Worm (Caenorhabditis elegans) whole organism, L2 larva: Measurements from ENCODE around the gene otpl-3.
A peak's percentile ranks its signal among the peaks of the same experiment; 100 is the strongest.

Source experiments
- C34F6.9 ChIP-seq: fragments of 150-350 bp; optimal IDR thresholded peaks from 2 replicates; lab custom pipeline; 2014; ENCODE audit warnings: missing biosample characterization, missing genetic modification characterization
- F13H6.1 ChIP-seq: sonication (generic microtip); optimal IDR thresholded peaks from 2 replicates; lab custom pipeline; 2016; ENCODE audit warnings: missing genetic modification characterization, missing compliant biosample characterization
- R02D3.7 ChIP-seq: fragments of 150-350 bp; optimal IDR thresholded peaks from 2 replicates; lab custom pipeline; 2014; ENCODE audit warnings: missing biosample characterization, missing genetic modification characterization
- Y55F3AM.14 ChIP-seq: fragments of 200-800 bp; sonication (Bioruptor generic); optimal IDR thresholded peaks from 2 replicates; lab custom pipeline; 2018; ENCODE audit warnings: mild to moderate bottlenecking, missing genetic modification characterization, missing compliant biosample characterization
- ZK546.5 ChIP-seq: sonication (generic microtip); optimal IDR thresholded peaks from 2 replicates; lab custom pipeline; 2017; ENCODE audit warnings: missing biosample characterization, missing genetic modification characterization
- aly-2 ChIP-seq: fragments of 150-350 bp; optimal IDR thresholded peaks from 2 replicates; lab custom pipeline; 2014; ENCODE audit warnings: missing biosample characterization, missing genetic modification characterization
- ama-1 ChIP-seq: fragments of 150-350 bp; optimal IDR thresholded peaks from 2 replicates; lab custom pipeline; 2018; ENCODE audit warnings: inconsistent platforms
- blmp-1 ChIP-seq: sonication (generic microtip); optimal IDR thresholded peaks from 2 replicates; lab custom pipeline; 2017; ENCODE audit warnings: missing genetic modification characterization, mild to moderate bottlenecking, missing compliant biosample characterization, antibody characterized with exemption, moderate library complexity; ENCODE audit not compliant: insufficient read depth
- ceh-16 ChIP-seq: fragments of 150-350 bp; optimal IDR thresholded peaks from 2 replicates; lab custom pipeline; 2014; ENCODE audit warnings: missing biosample characterization, missing genetic modification characterization
- ceh-82 ChIP-seq: fragments of 150-350 bp; optimal IDR thresholded peaks from 2 replicates; lab custom pipeline; 2014; ENCODE audit warnings: missing biosample characterization, missing genetic modification characterization
- crh-2 ChIP-seq: sonication (generic microtip); optimal IDR thresholded peaks from 2 replicates; lab custom pipeline; 2017; ENCODE audit warnings: missing biosample characterization, missing genetic modification characterization
- dmd-4 ChIP-seq: sonication (generic microtip); optimal IDR thresholded peaks from 2 replicates; lab custom pipeline; 2017; ENCODE audit warnings: missing biosample characterization, missing genetic modification characterization
- egl-27 ChIP-seq: sonication (generic microtip); optimal IDR thresholded peaks from 3 replicates; lab custom pipeline; 2017; ENCODE audit warnings: missing biosample characterization, missing genetic modification reagents, missing genetic modification characterization
- elt-1 ChIP-seq: fragments of 150-350 bp; optimal IDR thresholded peaks from 2 replicates; lab custom pipeline; 2014; ENCODE audit warnings: missing biosample characterization, missing genetic modification characterization
- elt-3 ChIP-seq: sonication (generic microtip); optimal IDR thresholded peaks from 2 replicates; lab custom pipeline; 2017; ENCODE audit warnings: missing biosample characterization, missing genetic modification characterization
- fos-1 ChIP-seq: fragments of 150-350 bp; optimal IDR thresholded peaks from 2 replicates; lab custom pipeline; 2014; ENCODE audit warnings: missing biosample characterization, missing genetic modification characterization
- gmeb-1 ChIP-seq: fragments of 150-350 bp; optimal IDR thresholded peaks from 2 replicates; lab custom pipeline; 2014; ENCODE audit warnings: missing biosample characterization, missing genetic modification characterization
- lin-13 ChIP-seq: fragments of 150-350 bp; optimal IDR thresholded peaks from 2 replicates; lab custom pipeline; 2014; ENCODE audit warnings: missing biosample characterization, missing genetic modification reagents, missing genetic modification characterization
- lin-39 ChIP-seq: fragments of 150-350 bp; optimal IDR thresholded peaks from 2 replicates; lab custom pipeline; 2014; ENCODE audit warnings: missing biosample characterization, missing genetic modification reagents, missing genetic modification characterization
- lsy-2 ChIP-seq, 2 experiments: fragments of 150-350 bp in 1 of 2; sonication (generic microtip) in 1 of 2; optimal IDR thresholded peaks; 2 replicates each; lab custom pipeline; 2014 to 2017; ENCODE audit warnings: missing biosample characterization in 2 of 2, missing genetic modification characterization in 2 of 2
- mab-5 ChIP-seq: fragments of 150-350 bp; optimal IDR thresholded peaks from 2 replicates; lab custom pipeline; 2014; ENCODE audit warnings: missing biosample characterization, missing genetic modification characterization
- mbf-1 ChIP-seq: sonication (generic microtip); optimal IDR thresholded peaks from 2 replicates; lab custom pipeline; 2017; ENCODE audit warnings: missing biosample characterization, missing genetic modification characterization
- mdl-1 ChIP-seq, 2 experiments: fragments of 150-350 bp in 1 of 2; sonication (generic microtip) in 1 of 2; optimal IDR thresholded peaks; 2 replicates each; lab custom pipeline; 2017; ENCODE audit warnings: missing biosample characterization in 2 of 2, missing genetic modification characterization in 2 of 2
- nhr-10 ChIP-seq: sonication (generic microtip); optimal IDR thresholded peaks from 2 replicates; lab custom pipeline; 2017; ENCODE audit warnings: missing biosample characterization, missing genetic modification characterization
- nhr-11 ChIP-seq: fragments of 150-350 bp; optimal IDR thresholded peaks from 2 replicates; lab custom pipeline; 2014; ENCODE audit warnings: missing biosample characterization, missing genetic modification characterization
- nhr-12 ChIP-seq: fragments of 150-350 bp; optimal IDR thresholded peaks from 2 replicates; lab custom pipeline; 2014; ENCODE audit warnings: missing biosample characterization, missing genetic modification characterization
- nhr-129 ChIP-seq: fragments of 150-350 bp; optimal IDR thresholded peaks from 2 replicates; lab custom pipeline; 2014; ENCODE audit warnings: missing biosample characterization, missing genetic modification characterization
- nhr-21 ChIP-seq: fragments of 150-350 bp; optimal IDR thresholded peaks from 2 replicates; lab custom pipeline; 2014; ENCODE audit warnings: missing biosample characterization, missing genetic modification characterization
- nhr-23 ChIP-seq: fragments of 150-350 bp; optimal IDR thresholded peaks from 2 replicates; lab custom pipeline; 2014; ENCODE audit warnings: missing biosample characterization, missing genetic modification reagents, missing genetic modification characterization
- nhr-237 ChIP-seq: fragments of 150-350 bp; optimal IDR thresholded peaks from 2 replicates; lab custom pipeline; 2014; ENCODE audit warnings: missing biosample characterization, missing genetic modification characterization
- nhr-25 ChIP-seq: fragments of 150-350 bp; sonication (generic microtip); optimal IDR thresholded peaks from 3 replicates; lab custom pipeline; 2014; ENCODE audit warnings: missing biosample characterization, missing genetic modification characterization
- nhr-6 ChIP-seq: fragments of 150-350 bp; optimal IDR thresholded peaks from 2 replicates; lab custom pipeline; 2014; ENCODE audit warnings: missing biosample characterization, missing genetic modification characterization
- nhr-77 ChIP-seq: fragments of 150-350 bp; optimal IDR thresholded peaks from 2 replicates; lab custom pipeline; 2014; ENCODE audit warnings: missing biosample characterization, missing genetic modification characterization
- peb-1 ChIP-seq: fragments of 150-350 bp; optimal IDR thresholded peaks from 2 replicates; lab custom pipeline; 2014; ENCODE audit warnings: missing biosample characterization, missing genetic modification characterization
- sem-4 ChIP-seq: fragments of 150-350 bp; optimal IDR thresholded peaks from 2 replicates; lab custom pipeline; 2014; ENCODE audit warnings: missing biosample characterization, missing genetic modification reagents, missing genetic modification characterization
- sma-3 ChIP-seq: sonication (generic microtip); optimal IDR thresholded peaks from 2 replicates; lab custom pipeline; 2016; ENCODE audit warnings: missing genetic modification reagents, missing genetic modification characterization, missing compliant biosample characterization
- sma-9 ChIP-seq, 2 experiments: fragments of 150-350 bp in 1 of 2; sonication (generic microtip) in 1 of 2; optimal IDR thresholded peaks; 2 replicates each; lab custom pipeline; 2014 to 2016; ENCODE audit warnings: missing genetic modification characterization in 2 of 2, mild to moderate bottlenecking in 1 of 2, missing biosample characterization in 1 of 2, missing compliant biosample characterization in 1 of 2, missing genetic modification reagents in 1 of 2, moderate library complexity in 1 of 2
- unc-39 ChIP-seq: fragments of 150-350 bp; optimal IDR thresholded peaks from 2 replicates; lab custom pipeline; 2014; ENCODE audit warnings: missing biosample characterization, missing genetic modification characterization
- unc-55 ChIP-seq: fragments of 150-350 bp; sonication (generic microtip); optimal IDR thresholded peaks from 3 replicates; lab custom pipeline; 2014; ENCODE audit warnings: missing biosample characterization, missing genetic modification reagents, missing genetic modification characterization
- unc-62 ChIP-seq: fragments of 150-350 bp; optimal IDR thresholded peaks from 2 replicates; lab custom pipeline; 2014; ENCODE audit warnings: missing biosample characterization, missing genetic modification reagents, missing genetic modification characterization
- zag-1 ChIP-seq: fragments of 150-350 bp; optimal IDR thresholded peaks from 2 replicates; lab custom pipeline; 2014; ENCODE audit warnings: missing biosample characterization, missing genetic modification characterization
- ztf-1 ChIP-seq: fragments of 200-800 bp; sonication (Bioruptor generic); conservative IDR thresholded peaks from 2 replicates; pipeline ENCODE4 v1.3.6; 2022; ENCODE audit warnings: missing genetic modification characterization, missing compliant biosample characterization
- ztf-11 ChIP-seq: sonication (generic microtip); optimal IDR thresholded peaks from 2 replicates; lab custom pipeline; 2017; ENCODE audit warnings: missing biosample characterization, missing genetic modification characterization
- ztf-4 ChIP-seq: fragments of 150-350 bp; optimal IDR thresholded peaks from 2 replicates; lab custom pipeline; 2014; ENCODE audit warnings: missing biosample characterization, missing genetic modification characterization

otpl-3 gene

DNA sequence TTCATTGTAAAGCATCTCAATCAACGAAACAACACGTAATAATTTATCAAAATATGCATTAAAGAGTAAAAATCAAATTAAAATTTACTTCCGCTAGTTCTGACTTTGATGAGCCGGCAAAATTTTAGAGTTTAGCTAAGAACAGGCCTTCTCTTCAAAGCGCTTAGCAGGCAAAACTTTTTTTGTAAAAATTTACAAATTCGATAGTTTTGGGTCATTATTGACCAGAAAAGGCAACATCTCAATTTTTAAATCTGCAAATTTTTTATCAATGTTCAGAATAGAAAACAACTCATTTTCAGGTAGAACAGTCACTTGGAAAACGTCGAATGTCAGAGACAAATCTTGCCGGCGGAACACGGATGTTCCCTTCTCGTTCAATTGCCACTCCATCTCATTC is 13.2 kb upstream of the otpl-3 start:
- TF ChIP-seq R02D3.7 (tag; lab: Kevin White, UChicago) (no peak), nhr-10 (tag; lab: Kevin White, UChicago) (no peak), nhr-25 (tag; lab: Kevin White, UChicago) (no peak), blmp-1 (tag; lab: Kevin White, UChicago) (no peak), gmeb-1 (tag; lab: Kevin White, UChicago) (no peak), fos-1 (tag; lab: Kevin White, UChicago) (no peak), ztf-1 (GFP tag; lab: Robert Waterston, UW) (no peak), nhr-21 (tag; lab: Kevin White, UChicago) (no peak), C34F6.9 (tag; lab: Kevin White, UChicago) (no peak), Y55F3AM.14 (GFP tag; lab: Kevin White, UChicago) (no peak), ceh-16 (tag; lab: Kevin White, UChicago) (no peak), peb-1 (no peak), sma-3 (GFP tag; lab: Kevin White, UChicago) (no peak), elt-1 (tag; lab: Kevin White, UChicago) (no peak), aly-2 (tag; lab: Kevin White, UChicago) (no peak), crh-2 (tag; lab: Kevin White, UChicago) (no peak), ztf-11 (no peak), nhr-6 (tag; lab: Kevin White, UChicago) (no peak), nhr-237 (tag; lab: Kevin White, UChicago) (no peak)

DNA sequence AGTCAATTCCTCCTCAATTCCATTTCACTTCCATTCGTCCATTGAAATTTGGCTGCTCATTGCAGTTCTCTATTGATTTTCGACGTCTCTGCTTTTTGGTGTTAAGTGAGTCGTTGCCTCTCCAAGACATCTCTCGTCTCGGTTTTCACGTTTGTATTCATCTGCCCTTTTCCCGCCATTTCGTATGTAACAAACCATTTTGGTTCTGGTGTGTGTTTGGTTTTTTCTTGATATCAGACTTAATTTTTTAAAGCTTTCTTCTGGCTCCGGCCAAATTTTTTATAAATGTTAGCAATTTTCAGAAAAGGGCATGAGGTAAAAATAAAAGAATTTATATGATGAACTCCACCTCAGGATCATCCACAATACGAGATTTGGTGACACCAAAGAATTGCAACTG is 10.9 kb upstream of the otpl-3 start, which contains the start of gene C16E9.2:
Gene C16E9.2, plus strand, starts transcription at position 301 of the 400 bp plus-strand sequence.
- no peak for TF ChIP-seq lsy-2 (tag; optimal IDR thresholded peaks at IDR 0.05; lab: Kevin White, UChicago)
- no peak for TF ChIP-seq nhr-77 (tag; lab: Kevin White, UChicago)
- no peak for TF ChIP-seq gmeb-1 (tag; lab: Kevin White, UChicago)
- TF ChIP-seq sma-3 (GFP tag; lab: Kevin White, UChicago): no peak
- no peak for TF ChIP-seq dmd-4 (tag; lab: Kevin White, UChicago)
- TF ChIP-seq blmp-1 (tag; lab: Kevin White, UChicago): no peak
- TF ChIP-seq lin-39: no peak
- no peak for TF ChIP-seq mdl-1 (tag; optimal IDR thresholded peaks at IDR 0.05; lab: Kevin White, UChicago)
- TF ChIP-seq ztf-11: no peak
- no peak for TF ChIP-seq elt-1 (tag; lab: Kevin White, UChicago)
- TF ChIP-seq nhr-10 (tag; lab: Kevin White, UChicago): no peak
- no peak for TF ChIP-seq C34F6.9 (tag; lab: Kevin White, UChicago)
- TF ChIP-seq Y55F3AM.14 (GFP tag; lab: Kevin White, UChicago): no peak
- TF ChIP-seq nhr-25 (tag; lab: Kevin White, UChicago): no peak
- TF ChIP-seq ztf-4 (tag; lab: Kevin White, UChicago): no peak
- TF ChIP-seq nhr-11 (tag; lab: Kevin White, UChicago): no peak

DNA sequence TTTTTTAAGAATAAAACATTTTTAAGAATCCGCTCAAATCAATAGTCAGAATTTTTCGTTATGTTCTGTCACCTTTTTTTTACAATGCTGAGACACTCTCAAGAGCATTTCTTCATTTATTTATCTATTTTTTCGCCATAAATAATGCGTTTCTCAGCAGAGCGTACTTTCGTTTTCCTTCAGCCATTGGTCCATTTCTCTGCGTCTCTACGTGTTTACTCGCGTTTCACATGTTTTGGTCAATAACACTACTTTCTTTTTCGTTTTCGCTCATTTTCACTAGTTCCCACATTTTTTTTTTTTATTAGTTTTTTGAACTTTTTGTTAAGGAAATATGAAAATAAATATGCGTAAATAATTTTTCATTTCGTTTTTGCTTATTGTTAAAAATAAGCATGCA is 9.9 kb upstream of the otpl-3 start:
- TF ChIP-seq egl-27 (tag; lab: Kevin White, UChicago): no peak
- no peak for TF ChIP-seq nhr-77 (tag; lab: Kevin White, UChicago)
- TF ChIP-seq dmd-4 (tag; lab: Kevin White, UChicago): no peak
- TF ChIP-seq nhr-23 (tag; lab: Kevin White, UChicago): no peak
- no peak for TF ChIP-seq unc-62
- no peak for TF ChIP-seq aly-2 (tag; lab: Kevin White, UChicago)
- no peak for TF ChIP-seq unc-39 (tag; lab: Kevin White, UChicago)
- TF ChIP-seq ztf-1 (GFP tag; lab: Robert Waterston, UW): no peak
- no peak for TF ChIP-seq zag-1 (tag; lab: Kevin White, UChicago)
- TF ChIP-seq lin-39: no peak
- TF ChIP-seq nhr-21 (tag; lab: Kevin White, UChicago): no peak
- TF ChIP-seq elt-1 (tag; lab: Kevin White, UChicago): no peak
- peak; percentile 5 for TF ChIP-seq mab-5 (tag; lab: Kevin White, UChicago)
- no peak for TF ChIP-seq ceh-16 (tag; lab: Kevin White, UChicago)
- TF ChIP-seq Y55F3AM.14 (GFP tag; lab: Kevin White, UChicago): no peak
- TF ChIP-seq fos-1 (tag; lab: Kevin White, UChicago): peak; percentile 63
- TF ChIP-seq nhr-12: no peak
- TF ChIP-seq lin-13 (GFP tag; lab: Kevin White, UChicago): no peak
- TF ChIP-seq sem-4 (tag; lab: Kevin White, UChicago): no peak
- TF ChIP-seq nhr-129 (tag; lab: Kevin White, UChicago): peak; percentile 58
- TF ChIP-seq nhr-11 (tag; lab: Kevin White, UChicago): no peak
- no peak for TF ChIP-seq mbf-1 (tag; lab: Kevin White, UChicago)
- TF ChIP-seq unc-55 (GFP tag; lab: Kevin White, UChicago): peak; percentile 84
- no peak for TF ChIP-seq nhr-10 (tag; lab: Kevin White, UChicago)
- no peak for TF ChIP-seq nhr-237 (tag; lab: Kevin White, UChicago)
- no peak for TF ChIP-seq ztf-4 (tag; lab: Kevin White, UChicago)
- TF ChIP-seq ama-1: no peak
- TF ChIP-seq F13H6.1 (tag; lab: Kevin White, UChicago): peak; percentile 9
- TF ChIP-seq R02D3.7 (tag; lab: Kevin White, UChicago): no peak
- TF ChIP-seq ZK546.5 (tag; lab: Kevin White, UChicago): no peak
- peak in 1 of 2 experiments; percentile 70 for TF ChIP-seq lsy-2 (tag; optimal IDR thresholded peaks at IDR 0.05; lab: Kevin White, UChicago)
- TF ChIP-seq ztf-11: no peak
- TF ChIP-seq C34F6.9 (tag; lab: Kevin White, UChicago): peak; percentile 80
- no peak for TF ChIP-seq mdl-1 (tag; optimal IDR thresholded peaks at IDR 0.05; lab: Kevin White, UChicago)
- TF ChIP-seq ceh-82: no peak
- no peak for TF ChIP-seq elt-3
- no peak for TF ChIP-seq gmeb-1 (tag; lab: Kevin White, UChicago)
- no peak for TF ChIP-seq sma-3 (GFP tag; lab: Kevin White, UChicago)
- TF ChIP-seq peb-1: no peak
- no peak for TF ChIP-seq nhr-6 (tag; lab: Kevin White, UChicago)
- peak; percentile 53 for TF ChIP-seq sma-9 (GFP tag; optimal IDR thresholded peaks at IDR 0.05; lab: Kevin White, UChicago)
- no peak for TF ChIP-seq sma-9 (tag; optimal IDR thresholded peaks at IDR 0.05; lab: Kevin White, UChicago)
